Worm (Caenorhabditis elegans): ENCODE data around the gene T28C12.6.

The T28C12.6 gene

ce11 chrV:6351122-6351521 lies 15.2 kb upstream of the T28C12.6 start:
- TF ChIP-seq blmp-1 (tag; optimal IDR thresholded peaks at IDR 0.05) = peak; percentile 100
- no peak for TF ChIP-seq vab-15 (tag; optimal IDR thresholded peaks at IDR 0.05)
- TF ChIP-seq mef-2 (tag; optimal IDR thresholded peaks at IDR 0.05) = no peak

ce11 chrV:6350109-6350508 lies 14.2 kb upstream of the T28C12.6 start:
- TF ChIP-seq dsc-1 (tag; optimal IDR thresholded peaks at IDR 0.05) = no peak
- TF ChIP-seq aly-2 (tag; optimal IDR thresholded peaks at IDR 0.05) = no peak
- no peak for TF ChIP-seq nhr-28 (tag; optimal IDR thresholded peaks at IDR 0.05)
- TF ChIP-seq fkh-8 (tag; optimal IDR thresholded peaks at IDR 0.05) = no peak
- TF ChIP-seq vab-15 (tag; optimal IDR thresholded peaks at IDR 0.05) = no peak
- peak; percentile 65 for TF ChIP-seq blmp-1 (tag; optimal IDR thresholded peaks at IDR 0.05)
- no peak for TF ChIP-seq mef-2 (tag; optimal IDR thresholded peaks at IDR 0.05)
- no peak for TF ChIP-seq ceh-63 (GFP tag; optimal IDR thresholded peaks at IDR 0.05)
- peak; percentile 47 for TF ChIP-seq lin-14 (GFP tag; optimal IDR thresholded peaks at IDR 0.05)
- TF ChIP-seq irx-1 (tag; optimal IDR thresholded peaks at IDR 0.05) = no peak
- TF ChIP-seq snu-23 (GFP tag; optimal IDR thresholded peaks at IDR 0.05) = no peak
- TF ChIP-seq skn-1 (tag; optimal IDR thresholded peaks at IDR 0.05) = no peak
- TF ChIP-seq ceh-82 (tag; optimal IDR thresholded peaks at IDR 0.05) = no peak

- TF ChIP-seq mef-2 (tag; optimal IDR thresholded peaks at IDR 0.05) = no peak
- no peak for TF ChIP-seq F16B12.6 (tag; optimal IDR thresholded peaks at IDR 0.05)
- TF ChIP-seq alr-1 (tag; optimal IDR thresholded peaks at IDR 0.05; ENCODE audit: borderline replicate concordance) = no peak
- TF ChIP-seq swsn-7 (tag; optimal IDR thresholded peaks at IDR 0.05) = no peak
- TF ChIP-seq vab-15 (tag; optimal IDR thresholded peaks at IDR 0.05) = no peak
- no peak for TF ChIP-seq ces-1 (GFP tag; optimal IDR thresholded peaks at IDR 0.05)
- no peak for TF ChIP-seq ceh-82 (tag; optimal IDR thresholded peaks at IDR 0.05)
- no peak for TF ChIP-seq unc-30 (tag; optimal IDR thresholded peaks at IDR 0.05)
- no peak for TF ChIP-seq dsc-1 (tag; optimal IDR thresholded peaks at IDR 0.05)
- TF ChIP-seq egl-13 (tag; optimal IDR thresholded peaks at IDR 0.05) = no peak
- no peak for TF ChIP-seq fos-1 (tag; optimal IDR thresholded peaks at IDR 0.05)
- TF ChIP-seq nhr-28 (tag; optimal IDR thresholded peaks at IDR 0.05) = no peak
- no peak for TF ChIP-seq ztf-11 (tag; optimal IDR thresholded peaks at IDR 0.05)
- no peak for TF ChIP-seq lin-39 (tag; optimal IDR thresholded peaks at IDR 0.05)
- no peak for TF ChIP-seq elt-2 (tag; optimal IDR thresholded peaks at IDR 0.05)
- TF ChIP-seq ama-1 (optimal IDR thresholded peaks at IDR 0.05) = no peak
- TF ChIP-seq xbp-1 (tag; optimal IDR thresholded peaks at IDR 0.05) = no peak
- TF ChIP-seq nhr-90 (tag; optimal IDR thresholded peaks at IDR 0.05; ENCODE audit: poor library complexity) = peak; percentile 1
- no peak for TF ChIP-seq mab-9 (GFP tag; IDR thresholded peaks at IDR 0.05)
- no peak for TF ChIP-seq lsy-2 (tag; optimal IDR thresholded peaks at IDR 0.05)
- peak; percentile 30 for TF ChIP-seq nhr-85 (tag)
- TF ChIP-seq mep-1 (tag; optimal IDR thresholded peaks at IDR 0.05) = peak; percentile 26
- no peak for TF ChIP-seq aha-1 (tag; optimal IDR thresholded peaks at IDR 0.05)
- peak; percentile 6 for TF ChIP-seq unc-130 (tag; optimal IDR thresholded peaks at IDR 0.05)
- no peak for TF ChIP-seq nhr-77 (tag; optimal IDR thresholded peaks at IDR 0.05)
- TF ChIP-seq mdl-1 (tag; optimal IDR thresholded peaks at IDR 0.05) = no peak
- TF ChIP-seq fkh-10 (GFP tag; optimal IDR thresholded peaks at IDR 0.05) = no peak
- no peak for TF ChIP-seq Y116A8C.19 (tag; optimal IDR thresholded peaks at IDR 0.05; ENCODE audit: borderline replicate concordance)
- no peak for TF ChIP-seq ztf-4 (tag; optimal IDR thresholded peaks at IDR 0.05)
- TF ChIP-seq unc-98 (GFP tag; IDR thresholded peaks at IDR 0.05) = no peak
- TF ChIP-seq nhr-47 (tag; optimal IDR thresholded peaks at IDR 0.05) = no peak
- no peak for TF ChIP-seq unc-86 (tag; optimal IDR thresholded peaks at IDR 0.05)
- TF ChIP-seq sup-37 (GFP tag; optimal IDR thresholded peaks at IDR 0.05) = no peak
- TF ChIP-seq nhr-12 (tag; optimal IDR thresholded peaks at IDR 0.05) = no peak
- no peak for TF ChIP-seq tlp-1 (tag; optimal IDR thresholded peaks at IDR 0.05)
- TF ChIP-seq elt-3 (tag; optimal IDR thresholded peaks at IDR 0.05) = no peak
- TF ChIP-seq nhr-71 (tag; optimal IDR thresholded peaks at IDR 0.05) = peak; percentile 34
- TF ChIP-seq efl-3 (GFP tag; optimal IDR thresholded peaks at IDR 0.05) = no peak
- TF ChIP-seq efl-1 (optimal IDR thresholded peaks at IDR 0.05) = no peak
- TF ChIP-seq efl-1 (GFP tag; optimal IDR thresholded peaks at IDR 0.05 in 1 of 2) = peak in 1 of 2 experiments; percentile 82
- TF ChIP-seq lin-15B (tag; optimal IDR thresholded peaks at IDR 0.05) = no peak
- no peak for TF ChIP-seq nhr-76 (tag; optimal IDR thresholded peaks at IDR 0.05)
- no peak for TF ChIP-seq fkh-8 (tag; optimal IDR thresholded peaks at IDR 0.05)
- no peak for TF ChIP-seq jun-1 (tag; optimal IDR thresholded peaks at IDR 0.05)
Measured at ce11 chrV:6349597-6349996, 13.7 kb upstream of the T28C12.6 start.

Data from whole organism, L1 larva.